Worm (Caenorhabditis elegans) whole organism, mixed stage, embryonic: ENCODE measurements around the gene Y54G11A.2.
A peak's percentile ranks its signal among the peaks of the same experiment; 100 is the strongest.

ENCODE experiments used
- M03D4.4 ChIP-seq: sonication (generic microtip); optimal IDR thresholded peaks from 2 replicates; lab custom pipeline; 2017; ENCODE audit warnings: mild to moderate bottlenecking, missing genetic modification characterization, missing compliant biosample characterization
- bed-3 ChIP-seq: fragments of 200-800 bp; sonication (Bioruptor generic); optimal IDR thresholded peaks from 3 replicates; lab custom pipeline; 2018; ENCODE audit warnings: mild to moderate bottlenecking, missing genetic modification characterization, moderate library complexity, missing compliant biosample characterization
- blmp-1 ChIP-seq: fragments of 150-350 bp; optimal IDR thresholded peaks from 2 replicates; lab custom pipeline; 2014; ENCODE audit warnings: missing biosample characterization, missing genetic modification characterization
- ceh-39 ChIP-seq: fragments of 150-350 bp; optimal IDR thresholded peaks from 2 replicates; lab custom pipeline; 2014; ENCODE audit warnings: missing biosample characterization, missing genetic modification characterization
- ceh-43 ChIP-seq: fragments of 200-800 bp; sonication (Bioruptor generic); optimal IDR thresholded peaks from 2 replicates; lab custom pipeline; 2018; ENCODE audit warnings: mild to moderate bottlenecking, missing genetic modification characterization, moderate library complexity, missing compliant biosample characterization
- ceh-83 ChIP-seq: fragments of 200-800 bp; sonication (Bioruptor generic); optimal IDR thresholded peaks from 2 replicates; lab custom pipeline; 2018; ENCODE audit warnings: mild to moderate bottlenecking, missing genetic modification characterization, missing compliant biosample characterization
- ces-1 ChIP-seq: fragments of 150-350 bp; optimal IDR thresholded peaks from 2 replicates; lab custom pipeline; 2014; ENCODE audit warnings: missing biosample characterization, missing genetic modification reagents, missing genetic modification characterization
- cnd-1 ChIP-seq: fragments of 200-800 bp; sonication (Bioruptor generic); optimal IDR thresholded peaks from 2 replicates; lab custom pipeline; 2018; ENCODE audit warnings: mild to moderate bottlenecking, missing genetic modification characterization, missing compliant biosample characterization
- drap-1 ChIP-seq: fragments of 200-800 bp; sonication (Bioruptor generic); optimal IDR thresholded peaks from 3 replicates; lab custom pipeline; 2018; ENCODE audit warnings: mild to moderate bottlenecking, missing genetic modification characterization, missing compliant biosample characterization
- elt-1 ChIP-seq: sonication (generic microtip); optimal IDR thresholded peaks from 2 replicates; lab custom pipeline; 2017; ENCODE audit warnings: missing genetic modification characterization, mild to moderate bottlenecking, missing compliant biosample characterization, antibody characterized with exemption, moderate library complexity, borderline replicate concordance; ENCODE audit not compliant: insufficient read depth
- elt-3 ChIP-seq: fragments of 150-350 bp; optimal IDR thresholded peaks from 2 replicates; lab custom pipeline; 2014; ENCODE audit warnings: missing biosample characterization, missing genetic modification characterization
- flh-1 ChIP-seq: fragments of 200-800 bp; sonication (Bioruptor generic); optimal IDR thresholded peaks from 2 replicates; lab custom pipeline; 2018; ENCODE audit warnings: mild to moderate bottlenecking, missing genetic modification characterization, moderate library complexity, missing compliant biosample characterization
- ham-2 ChIP-seq: fragments of 200-800 bp; sonication (Bioruptor generic); optimal IDR thresholded peaks from 2 replicates; lab custom pipeline; 2018; ENCODE audit warnings: mild to moderate bottlenecking, missing genetic modification characterization, missing compliant biosample characterization
- hlh-1 ChIP-seq: fragments of 150-350 bp; optimal IDR thresholded peaks from 2 replicates; lab custom pipeline; 2014; ENCODE audit warnings: missing biosample characterization, missing genetic modification reagents, missing genetic modification characterization
- lin-13 ChIP-seq: fragments of 150-350 bp; optimal IDR thresholded peaks from 2 replicates; lab custom pipeline; 2014; ENCODE audit warnings: missing biosample characterization, missing genetic modification characterization
- lin-32 ChIP-seq: fragments of 200-800 bp; sonication (Bioruptor generic); optimal IDR thresholded peaks from 2 replicates; lab custom pipeline; 2018; ENCODE audit warnings: mild to moderate bottlenecking, missing genetic modification characterization, missing compliant biosample characterization
- lsy-2 ChIP-seq: fragments of 150-350 bp; optimal IDR thresholded peaks from 2 replicates; lab custom pipeline; 2014; ENCODE audit warnings: missing biosample characterization, missing genetic modification characterization
- mab-5 ChIP-seq: fragments of 150-350 bp; optimal IDR thresholded peaks from 2 replicates; lab custom pipeline; 2014; ENCODE audit warnings: missing biosample characterization, missing genetic modification characterization
- mep-1 ChIP-seq: fragments of 150-350 bp; optimal IDR thresholded peaks from 2 replicates; lab custom pipeline; 2017; ENCODE audit warnings: missing biosample characterization, missing genetic modification reagents, missing genetic modification characterization, inconsistent platforms
- mls-2 ChIP-seq: sonication (generic microtip); optimal IDR thresholded peaks from 2 replicates; lab custom pipeline; 2016; ENCODE audit warnings: mild to moderate bottlenecking, missing genetic modification characterization, moderate library complexity, missing compliant biosample characterization
- nhr-12 ChIP-seq: fragments of 150-350 bp; optimal IDR thresholded peaks from 2 replicates; lab custom pipeline; 2014; ENCODE audit warnings: missing biosample characterization, missing genetic modification characterization
- nhr-2 ChIP-seq: fragments of 150-350 bp; optimal IDR thresholded peaks from 2 replicates; lab custom pipeline; 2014; ENCODE audit warnings: missing biosample characterization, missing genetic modification characterization
- nhr-237 ChIP-seq: fragments of 150-350 bp; optimal IDR thresholded peaks from 2 replicates; lab custom pipeline; 2014; ENCODE audit warnings: missing biosample characterization, missing genetic modification characterization
- nhr-28 ChIP-seq: fragments of 150-350 bp; optimal IDR thresholded peaks from 2 replicates; lab custom pipeline; 2014; ENCODE audit warnings: missing biosample characterization, missing genetic modification characterization
- nhr-76 ChIP-seq: sonication (generic microtip); optimal IDR thresholded peaks from 2 replicates; lab custom pipeline; 2017; ENCODE audit warnings: missing biosample characterization, missing genetic modification characterization
- pha-4 ChIP-seq: fragments of 150-350 bp; optimal IDR thresholded peaks from 2 replicates; lab custom pipeline; 2018; ENCODE audit warnings: missing biosample characterization, missing genetic modification reagents, missing genetic modification characterization
- sem-2 ChIP-seq: fragments of 200-800 bp; sonication (Bioruptor generic); optimal IDR thresholded peaks from 2 replicates; lab custom pipeline; 2018; ENCODE audit warnings: mild to moderate bottlenecking, missing genetic modification characterization, missing compliant biosample characterization
- snpc-4 ChIP-seq: fragments of 150-350 bp; optimal IDR thresholded peaks from 2 replicates; lab custom pipeline; 2014; ENCODE audit warnings: missing biosample characterization, missing genetic modification characterization
- sptf-1 ChIP-seq: sonication (generic microtip); optimal IDR thresholded peaks from 2 replicates; lab custom pipeline; 2017; ENCODE audit warnings: mild to moderate bottlenecking, missing genetic modification characterization, moderate library complexity, missing compliant biosample characterization
- tbx-8 ChIP-seq: fragments of 200-800 bp; sonication (Bioruptor generic); optimal IDR thresholded peaks from 2 replicates; lab custom pipeline; 2018; ENCODE audit warnings: mild to moderate bottlenecking, missing genetic modification characterization, moderate library complexity, missing compliant biosample characterization
- unc-120 ChIP-seq: sonication (generic microtip); optimal IDR thresholded peaks from 2 replicates; lab custom pipeline; 2017; ENCODE audit warnings: missing genetic modification characterization, missing compliant biosample characterization; ENCODE audit not compliant: poor library complexity, severe bottlenecking
- unc-39 ChIP-seq: fragments of 150-350 bp; optimal IDR thresholded peaks from 2 replicates; lab custom pipeline; 2014; ENCODE audit warnings: missing biosample characterization, missing genetic modification characterization
- unc-62 ChIP-seq: fragments of 150-350 bp; optimal IDR thresholded peaks from 2 replicates; lab custom pipeline; 2014; ENCODE audit warnings: missing biosample characterization, missing genetic modification reagents, missing genetic modification characterization
- zip-8 ChIP-seq: fragments of 150-350 bp; optimal IDR thresholded peaks from 2 replicates; lab custom pipeline; 2014; ENCODE audit warnings: missing biosample characterization, missing genetic modification characterization
- ztf-11 ChIP-seq: fragments of 150-350 bp; optimal IDR thresholded peaks from 2 replicates; lab custom pipeline; 2014; ENCODE audit warnings: missing biosample characterization, missing genetic modification characterization

The Y54G11A.2 gene

ce11 chrII:14249489-14249888 lies 2.7 kb upstream of the Y54G11A.2 start:
- no peak for TF ChIP-seq bed-3
- no peak for TF ChIP-seq nhr-12 (tag; lab: Kevin White, UChicago)
- no peak for TF ChIP-seq mls-2 (tag; lab: Kevin White, UChicago)
- peak; percentile 62 for TF ChIP-seq sem-2
- peak; percentile 36 for TF ChIP-seq ceh-83 (GFP tag; lab: Kevin White, UChicago)
- TF ChIP-seq hlh-1 (tag; lab: Kevin White, UChicago): peak; percentile 56
- TF ChIP-seq nhr-76 (tag; lab: Kevin White, UChicago): peak; percentile 22
- TF ChIP-seq elt-3: no peak
- no peak for TF ChIP-seq mab-5 (tag; lab: Kevin White, UChicago)
- no peak for TF ChIP-seq nhr-28
- TF ChIP-seq drap-1 (GFP tag; lab: Kevin White, UChicago): peak; percentile 27
- TF ChIP-seq unc-39 (tag; lab: Kevin White, UChicago): no peak
- TF ChIP-seq elt-1 (tag; lab: Kevin White, UChicago): no peak
- TF ChIP-seq lsy-2 (tag; lab: Kevin White, UChicago): peak; percentile 17
- peak; percentile 34 for TF ChIP-seq mep-1 (tag; lab: Kevin White, UChicago)
- no peak for TF ChIP-seq zip-8
- TF ChIP-seq ces-1 (GFP tag; lab: Kevin White, UChicago): peak; percentile 31
- TF ChIP-seq pha-4 (tag; lab: Kevin White, UChicago): peak; percentile 14
- peak; percentile 49 for TF ChIP-seq cnd-1
- TF ChIP-seq lin-13: peak; percentile 50
- TF ChIP-seq nhr-2: no peak
- TF ChIP-seq nhr-237 (tag; lab: Kevin White, UChicago): no peak
- no peak for TF ChIP-seq tbx-8 (GFP tag; lab: Kevin White, UChicago)
- TF ChIP-seq blmp-1 (tag; lab: Kevin White, UChicago): no peak
- TF ChIP-seq ceh-43: no peak
- no peak for TF ChIP-seq unc-62 (GFP tag; lab: Kevin White, UChicago)
- peak; percentile 49 for TF ChIP-seq ztf-11
- TF ChIP-seq sptf-1 (tag; lab: Kevin White, UChicago): peak; percentile 46
- TF ChIP-seq M03D4.4 (tag; lab: Kevin White, UChicago): peak; percentile 21
- peak; percentile 26 for TF ChIP-seq lin-32 (GFP tag; lab: Kevin White, UChicago)
- TF ChIP-seq ham-2: no peak
- no peak for TF ChIP-seq snpc-4 (tag; lab: Kevin White, UChicago)
- no peak for TF ChIP-seq ceh-39 (tag; lab: Kevin White, UChicago)
- TF ChIP-seq unc-120 (tag; lab: Kevin White, UChicago): no peak
- TF ChIP-seq flh-1: no peak

- TF ChIP-seq nhr-76 (tag; lab: Kevin White, UChicago): peak; percentile 52
- TF ChIP-seq cnd-1: peak; percentile 73
- no peak for TF ChIP-seq nhr-12 (tag; lab: Kevin White, UChicago)
- TF ChIP-seq nhr-2: no peak
- no peak for TF ChIP-seq ceh-83 (GFP tag; lab: Kevin White, UChicago)
- no peak for TF ChIP-seq ceh-43
- TF ChIP-seq lsy-2 (tag; lab: Kevin White, UChicago): peak; percentile 26
- TF ChIP-seq ztf-11: peak; percentile 41
- peak; percentile 22 for TF ChIP-seq ces-1 (GFP tag; lab: Kevin White, UChicago)
- TF ChIP-seq hlh-1 (tag; lab: Kevin White, UChicago): peak; percentile 62
- TF ChIP-seq mls-2 (tag; lab: Kevin White, UChicago): peak; percentile 90
- peak; percentile 97 for TF ChIP-seq ham-2
- TF ChIP-seq pha-4 (tag; lab: Kevin White, UChicago): peak; percentile 77
- peak; percentile 54 for TF ChIP-seq sem-2
- no peak for TF ChIP-seq zip-8
- no peak for TF ChIP-seq mab-5 (tag; lab: Kevin White, UChicago)
- no peak for TF ChIP-seq elt-3
- no peak for TF ChIP-seq elt-1 (tag; lab: Kevin White, UChicago)
- peak; percentile 9 for TF ChIP-seq bed-3
- peak; percentile 78 for TF ChIP-seq sptf-1 (tag; lab: Kevin White, UChicago)
- TF ChIP-seq mep-1 (tag; lab: Kevin White, UChicago): peak; percentile 63
- peak; percentile 53 for TF ChIP-seq flh-1
- TF ChIP-seq ceh-39 (tag; lab: Kevin White, UChicago): no peak
- TF ChIP-seq M03D4.4 (tag; lab: Kevin White, UChicago): peak; percentile 81
- peak; percentile 83 for TF ChIP-seq drap-1 (GFP tag; lab: Kevin White, UChicago)
- no peak for TF ChIP-seq nhr-28
- TF ChIP-seq nhr-237 (tag; lab: Kevin White, UChicago): peak; percentile 65
- no peak for TF ChIP-seq tbx-8 (GFP tag; lab: Kevin White, UChicago)
- TF ChIP-seq lin-32 (GFP tag; lab: Kevin White, UChicago): peak; percentile 50
- TF ChIP-seq unc-62 (GFP tag; lab: Kevin White, UChicago): peak; percentile 25
- TF ChIP-seq unc-120 (tag; lab: Kevin White, UChicago): peak; percentile 97
- no peak for TF ChIP-seq unc-39 (tag; lab: Kevin White, UChicago)
- TF ChIP-seq lin-13: peak; percentile 84
- no peak for TF ChIP-seq blmp-1 (tag; lab: Kevin White, UChicago)
- no peak for TF ChIP-seq snpc-4 (tag; lab: Kevin White, UChicago)
These were observed 1.8 kb upstream of the Y54G11A.2 start, which contains the start of gene hmg-1.1 for ce11 chrII:14250147-14250965. hmg-1.1 (plus strand) TSS chrII:14250695.
